Fruit fly (Drosophila melanogaster): ENCODE data around the gene CG42342.

DNA sequence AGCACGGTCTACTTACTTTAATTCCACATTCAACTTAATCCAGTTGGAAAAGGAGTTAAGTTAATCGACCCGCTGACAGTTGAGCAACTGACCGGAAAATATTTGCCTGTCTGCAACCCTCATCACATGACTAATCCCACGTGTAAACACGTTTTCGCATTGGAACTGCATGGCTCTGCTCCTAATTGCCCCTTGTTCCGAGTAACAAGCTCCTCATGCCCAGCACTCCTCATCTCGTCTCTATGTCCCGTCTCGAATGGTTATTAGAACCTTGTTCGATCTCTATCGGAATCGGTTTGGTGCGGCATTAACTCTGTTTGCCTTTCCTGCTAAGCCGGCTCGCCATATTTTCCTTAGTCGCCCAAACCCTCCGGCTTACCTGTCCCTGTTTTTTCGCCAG is 23.7 kb downstream of the CG42342 start:
- TF ChIP-seq pan (optimal IDR thresholded peaks at IDR 0.05), result no peak
- no peak for TF ChIP-seq CG8478 (optimal IDR thresholded peaks at IDR 0.05)
- no peak for TF ChIP-seq usp (GFP tag; optimal IDR thresholded peaks at IDR 0.05)
- TF ChIP-seq EcR (GFP tag; optimal IDR thresholded peaks at IDR 0.05), result no peak
